Worm (Caenorhabditis elegans): Measurements from ENCODE around the gene Y51B9A.7.

Gene Y51B9A.7

DNA sequence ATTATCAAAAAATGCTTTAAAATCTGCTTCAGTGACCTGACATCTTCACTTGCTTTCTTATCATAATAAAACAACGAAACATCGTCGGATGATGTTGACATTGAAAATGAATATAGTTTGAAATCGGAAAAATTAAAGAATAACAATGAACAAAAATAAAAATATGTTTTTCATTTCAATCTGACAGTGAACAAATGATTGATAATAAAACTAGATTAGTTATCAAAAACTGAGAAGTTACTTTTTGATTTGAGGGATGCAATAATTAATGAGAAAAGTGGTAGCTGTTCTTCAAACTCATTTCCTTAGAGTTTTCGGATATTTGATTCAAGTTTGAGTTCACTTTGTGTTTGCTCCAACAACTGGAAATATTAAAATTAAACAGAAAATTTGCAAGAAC is 43.7 kb downstream of the Y51B9A.7 start, which contains the start of gene chil-15:
TSS of gene chil-15 (minus strand) at position 101 of the 400 bp plus-strand sequence.
- TF ChIP-seq egl-44 (GFP tag; IDR thresholded peaks at IDR 0.05) (no peak), ztf-3 (GFP tag; optimal IDR thresholded peaks at IDR 0.05) (no peak), rec-8 (tag; optimal IDR thresholded peaks at IDR 0.05) (no peak), die-1 (tag; optimal IDR thresholded peaks at IDR 0.05) (no peak), snpc-3.4 (tag; optimal IDR thresholded peaks at IDR 0.05) (no peak), Y56A3A.18 (GFP tag; IDR thresholded peaks at IDR 0.05) (no peak), snpc-1.1 (tag; optimal IDR thresholded peaks at IDR 0.05; ENCODE audit: insufficient read depth) (no peak), gei-17 (GFP tag; optimal IDR thresholded peaks at IDR 0.05) (no peak), D2030.7 (GFP tag; IDR thresholded peaks at IDR 0.05) (no peak), ceh-79 (tag; optimal IDR thresholded peaks at IDR 0.05) (no peak)

DNA sequence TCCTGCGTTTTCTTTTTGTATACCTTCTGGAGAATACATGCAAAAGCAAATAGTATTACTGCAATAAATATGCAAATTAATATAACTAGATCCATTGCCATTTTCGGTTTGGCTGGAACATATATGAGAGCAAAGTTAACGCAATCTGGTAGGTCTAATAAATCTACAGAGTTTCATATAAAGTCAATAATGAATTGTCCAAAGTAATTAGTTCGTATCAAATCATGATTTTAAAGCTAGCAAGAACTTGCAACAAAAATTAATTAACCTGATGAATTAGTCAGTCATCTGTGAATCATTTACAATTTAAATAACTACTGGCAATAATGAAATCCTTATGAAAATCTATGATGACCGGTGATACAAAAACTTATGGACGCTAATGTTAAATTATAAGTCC is 45.5 kb downstream of the Y51B9A.7 start, which contains the start of gene R09D1.13:
TSS of gene R09D1.13 (minus strand) at position 101 of the 400 bp plus-strand sequence.
- TF ChIP-seq efl-1 (GFP tag; optimal IDR thresholded peaks at IDR 0.05) (no peak), xnd-1 (tag; optimal IDR thresholded peaks at IDR 0.05) (no peak), F57C9.4 (tag; optimal IDR thresholded peaks at IDR 0.05) (no peak), snpc-3.4 (tag; optimal IDR thresholded peaks at IDR 0.05) (no peak), madf-8 (GFP tag; conservative IDR thresholded peaks at IDR 0.05) (no peak)

DNA sequence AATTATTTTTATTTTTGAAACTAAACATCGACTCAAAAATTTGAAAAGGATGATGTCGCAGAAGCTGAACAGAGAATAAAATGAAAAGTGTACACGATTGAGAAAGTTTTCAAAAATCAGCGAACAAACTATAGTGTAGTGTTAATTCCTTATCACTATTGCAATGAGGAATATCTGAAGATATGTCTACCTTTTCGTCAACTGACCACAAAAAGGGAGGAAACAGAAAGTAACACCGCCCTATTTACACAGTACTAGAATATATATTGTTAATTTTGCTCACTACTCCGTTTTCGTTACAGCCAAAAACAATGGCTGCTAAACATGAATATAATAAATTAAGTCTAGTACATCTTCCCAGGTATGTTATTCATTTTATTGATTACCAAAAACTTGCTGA is 48.1 kb downstream of the Y51B9A.7 start, which contains the start of gene chil-18:
TSS of gene chil-18 (plus strand) at position 301 of the 400 bp plus-strand sequence.
- TF ChIP-seq repo-1 (tag; optimal IDR thresholded peaks at IDR 0.05) (no peak), ccch-3 (GFP tag; optimal IDR thresholded peaks at IDR 0.05) (no peak), Y95B8A.8 (GFP tag; IDR thresholded peaks at IDR 0.05) (no peak), F52B5.7 (tag; optimal IDR thresholded peaks at IDR 0.05) (no peak), gei-17 (GFP tag; optimal IDR thresholded peaks at IDR 0.05) (no peak), cebp-2 (GFP tag; IDR thresholded peaks at IDR 0.05) (no peak), die-1 (tag; optimal IDR thresholded peaks at IDR 0.05) (no peak), hlh-12 (tag; optimal IDR thresholded peaks at IDR 0.05) (no peak), B0019.2 (GFP tag; conservative IDR thresholded peaks at IDR 0.05) (no peak), nhr-179 (tag; optimal IDR thresholded peaks at IDR 0.05) (no peak), mes-4 (tag; optimal IDR thresholded peaks at IDR 0.05) (no peak), mxl-1 (tag; optimal IDR thresholded peaks at IDR 0.05) (no peak), ztf-6 (GFP tag; IDR thresholded peaks at IDR 0.05) (no peak)

All from whole organism, young adult.